Worm (Caenorhabditis elegans): Measurements from ENCODE around the gene C17B7.4.

C17B7.4 gene

DNA sequence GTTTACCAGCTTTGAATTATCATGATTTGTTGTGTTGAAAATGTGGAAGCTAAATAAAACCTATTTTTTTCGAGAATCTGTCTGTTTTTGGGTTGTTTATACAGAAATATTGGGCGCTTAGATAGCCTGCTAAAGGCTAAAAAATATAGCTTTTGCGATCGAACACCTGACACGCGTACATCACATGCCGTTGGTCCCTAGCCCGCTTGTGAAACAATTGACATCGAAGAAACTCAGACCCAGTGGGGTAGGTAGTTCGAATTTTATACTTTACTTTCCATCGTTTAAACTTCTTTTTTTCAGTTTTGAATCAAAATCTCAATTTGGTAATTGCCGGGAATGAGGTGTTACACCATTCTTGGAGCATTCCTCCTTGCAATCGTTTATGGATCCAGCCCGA is at the start of gene C17B7.4:
TSS of gene C17B7.4 (plus strand) at position 301 of the 400 bp plus-strand sequence.
- no peak for TF ChIP-seq nhr-28 (tag; optimal IDR thresholded peaks at IDR 0.05)
- no peak for TF ChIP-seq vab-15 (tag; optimal IDR thresholded peaks at IDR 0.05)
- TF ChIP-seq ceh-8 (GFP tag; optimal IDR thresholded peaks at IDR 0.05), result no peak
- no peak for TF ChIP-seq hlh-4 (tag; optimal IDR thresholded peaks at IDR 0.05)
- TF ChIP-seq Y116A8C.19 (tag; optimal IDR thresholded peaks at IDR 0.05; ENCODE audit: borderline replicate concordance), result no peak
- TF ChIP-seq nhr-12 (tag; optimal IDR thresholded peaks at IDR 0.05), result no peak
- no peak for TF ChIP-seq xbp-1 (tag; optimal IDR thresholded peaks at IDR 0.05)
- TF ChIP-seq unc-86 (tag; optimal IDR thresholded peaks at IDR 0.05), result no peak
- TF ChIP-seq ceh-82 (tag; optimal IDR thresholded peaks at IDR 0.05), result no peak
- TF ChIP-seq egl-13 (tag; optimal IDR thresholded peaks at IDR 0.05), result no peak
- TF ChIP-seq unc-62 (GFP tag; optimal IDR thresholded peaks at IDR 0.05), result no peak
- TF ChIP-seq dsc-1 (tag; optimal IDR thresholded peaks at IDR 0.05), result no peak
- TF ChIP-seq lir-3 (tag; optimal IDR thresholded peaks at IDR 0.05; ENCODE audit: poor library complexity), result no peak
- no peak for TF ChIP-seq nhr-77 (tag; optimal IDR thresholded peaks at IDR 0.05)
- no peak for TF ChIP-seq zag-1 (tag; optimal IDR thresholded peaks at IDR 0.05)
- no peak for TF ChIP-seq egl-27 (tag; optimal IDR thresholded peaks at IDR 0.05)
- TF ChIP-seq efl-3 (GFP tag; optimal IDR thresholded peaks at IDR 0.05), result no peak

DNA sequence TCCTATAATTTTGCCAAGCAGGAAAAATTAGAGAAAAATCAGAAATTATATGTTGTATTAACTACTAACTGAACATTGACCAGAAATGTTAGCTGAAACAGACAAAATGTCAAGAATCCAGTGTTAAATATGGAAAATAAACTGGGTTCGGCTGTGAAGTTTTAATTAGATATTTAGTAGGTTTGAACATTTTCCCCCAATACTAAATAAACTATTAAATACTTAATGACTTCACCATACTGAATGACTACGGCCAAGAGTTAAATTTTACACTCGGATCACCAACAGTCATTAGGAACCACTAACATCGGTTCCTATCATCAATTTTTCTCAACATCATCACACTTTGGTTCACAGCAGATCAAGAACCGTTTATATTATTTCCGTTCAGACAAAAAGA is 43.7 kb upstream of the C17B7.4 start:
- TF ChIP-seq nhr-28 (tag; optimal IDR thresholded peaks at IDR 0.05), result no peak
- TF ChIP-seq tbx-2 (tag; optimal IDR thresholded peaks at IDR 0.05), result no peak

DNA sequence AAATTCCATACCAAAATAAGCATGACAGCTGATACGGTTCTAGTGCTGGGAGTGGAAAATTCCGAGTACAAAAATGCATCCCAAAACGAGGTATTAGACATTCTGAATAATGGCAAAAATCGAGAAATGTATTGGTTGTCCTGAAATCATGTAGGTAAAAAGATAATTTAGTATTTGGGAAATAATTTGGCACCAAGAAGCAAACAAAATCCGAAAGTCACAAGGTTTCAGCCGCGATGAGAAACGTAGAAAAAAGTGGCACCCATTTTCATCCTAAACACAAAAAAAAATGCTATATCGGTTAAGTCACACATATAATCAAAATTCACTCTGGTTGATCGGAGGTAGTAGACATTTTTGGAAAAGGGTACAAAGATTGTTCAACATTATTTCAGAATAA is 41.3 kb upstream of the C17B7.4 start, which contains the start of gene srx-122:
TSS of gene srx-122 (minus strand) at position 101 of the 400 bp plus-strand sequence.
- TF ChIP-seq mep-1 (tag; optimal IDR thresholded peaks at IDR 0.05), result no peak
- TF ChIP-seq elt-3 (tag; optimal IDR thresholded peaks at IDR 0.05), result no peak
- TF ChIP-seq isw-1 (GFP tag; IDR thresholded peaks at IDR 0.05), result no peak
- no peak for TF ChIP-seq snpc-4 (tag; optimal IDR thresholded peaks at IDR 0.05)

DNA sequence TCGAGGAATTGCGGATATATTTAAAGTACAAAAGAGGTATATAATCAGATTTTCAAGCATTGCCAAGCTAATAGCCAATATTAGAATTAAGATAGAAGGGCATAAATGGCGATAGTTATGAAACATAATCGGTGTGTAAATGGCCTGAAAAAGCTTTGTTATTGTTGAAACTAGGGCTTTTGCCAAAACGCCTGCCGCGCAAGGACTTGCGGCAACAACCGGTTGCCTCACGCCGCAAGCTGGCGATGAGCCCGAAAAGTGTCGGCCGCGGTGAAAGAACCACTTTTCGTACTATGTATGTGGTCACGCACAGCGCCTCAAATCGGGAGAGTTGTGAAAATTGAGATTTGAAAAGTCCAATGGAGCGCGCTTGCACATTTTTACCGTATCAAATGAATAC is 39.7 kb upstream of the C17B7.4 start:
- TF ChIP-seq nhr-11 (tag; optimal IDR thresholded peaks at IDR 0.05), result no peak
- TF ChIP-seq skn-1 (tag; optimal IDR thresholded peaks at IDR 0.05), result no peak
- TF ChIP-seq mep-1 (tag; optimal IDR thresholded peaks at IDR 0.05), result no peak
- no peak for TF ChIP-seq ceh-82 (tag; optimal IDR thresholded peaks at IDR 0.05)
- TF ChIP-seq egl-13 (tag; optimal IDR thresholded peaks at IDR 0.05), result no peak
- TF ChIP-seq lsy-2 (tag; optimal IDR thresholded peaks at IDR 0.05), result no peak
- no peak for TF ChIP-seq nhr-71 (tag; optimal IDR thresholded peaks at IDR 0.05)
- no peak for TF ChIP-seq xbp-1 (tag; optimal IDR thresholded peaks at IDR 0.05)
- TF ChIP-seq lin-14 (GFP tag; optimal IDR thresholded peaks at IDR 0.05), result no peak
- TF ChIP-seq alr-1 (tag; optimal IDR thresholded peaks at IDR 0.05; ENCODE audit: borderline replicate concordance), result no peak
- TF ChIP-seq ceh-8 (GFP tag; optimal IDR thresholded peaks at IDR 0.05), result no peak
- no peak for TF ChIP-seq aha-1 (tag; optimal IDR thresholded peaks at IDR 0.05)
- TF ChIP-seq nhr-85 (tag), result no peak
- no peak for TF ChIP-seq lin-35 (GFP tag; optimal IDR thresholded peaks at IDR 0.05)
- no peak for TF ChIP-seq dsc-1 (tag; optimal IDR thresholded peaks at IDR 0.05)
- no peak for TF ChIP-seq sup-37 (GFP tag; optimal IDR thresholded peaks at IDR 0.05)

DNA sequence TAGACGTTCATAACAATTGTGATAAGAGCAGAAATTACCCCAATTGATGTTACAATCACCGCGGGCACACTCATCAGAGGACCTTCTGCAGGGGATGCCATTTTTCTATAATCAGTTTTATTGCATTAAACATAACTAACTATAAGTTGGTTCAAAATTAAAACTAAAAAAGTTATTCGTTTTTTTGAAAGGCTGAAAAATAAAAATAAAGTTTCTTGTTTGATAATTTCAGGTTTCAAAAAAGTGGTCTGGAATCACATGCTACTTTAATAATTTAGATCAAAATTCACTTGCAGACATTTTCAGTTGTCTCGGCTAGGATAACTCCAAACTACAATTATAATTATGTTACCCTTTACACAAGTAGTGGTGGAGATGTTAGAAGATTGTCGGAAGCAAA is 37.2 kb upstream of the C17B7.4 start, which contains the start of gene srbc-1:
TSS of gene srbc-1 (minus strand) at position 101 of the 400 bp plus-strand sequence.
- TF ChIP-seq ces-1 (GFP tag; optimal IDR thresholded peaks at IDR 0.05) (no peak), efl-3 (GFP tag; optimal IDR thresholded peaks at IDR 0.05) (no peak)

DNA sequence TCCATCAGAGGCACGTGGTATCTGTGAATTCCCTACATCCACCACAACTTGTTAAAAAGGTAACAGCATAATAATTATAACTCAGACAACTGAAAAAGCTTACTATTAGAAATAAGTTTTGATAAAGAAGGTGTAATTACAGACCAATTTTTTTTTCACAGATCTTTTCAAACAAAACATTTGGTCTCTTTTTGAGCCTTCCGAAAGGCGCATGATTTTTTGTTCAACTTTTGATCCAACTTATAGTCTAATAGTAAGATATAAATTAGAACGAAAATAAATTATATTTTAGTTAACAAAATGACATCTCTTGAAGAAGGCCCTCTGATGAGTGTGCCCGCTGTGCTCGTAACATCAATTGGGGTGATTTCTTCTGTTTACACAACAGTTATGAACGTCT is 30.9 kb upstream of the C17B7.4 start, which contains the start of gene srbc-3:
TSS of gene srbc-3 (plus strand) at position 301 of the 400 bp plus-strand sequence.
- TF ChIP-seq nhr-85 (tag), result peak; percentile 2
- TF ChIP-seq elt-2 (tag; optimal IDR thresholded peaks at IDR 0.05), result no peak

Measured in whole organism, L1 larva.